Worm (Caenorhabditis elegans) whole organism, L4 larva: ENCODE results near the gene F56H9.9.

Experiments
- ZK337.2 ChIP-seq: fragments of 200-800 bp; sonication (Bioruptor generic); IDR thresholded peaks from 2 replicates; pipeline ENCODE4 v1.3.6; 2022; ENCODE audit warnings: missing genetic modification reagents, missing genetic modification characterization, missing compliant biosample characterization
- ama-1 ChIP-seq: fragments of 150-350 bp; optimal IDR thresholded peaks from 2 replicates; lab custom pipeline; 2014; ENCODE audit warnings: inconsistent platforms, mixed read lengths
- ceh-20 ChIP-seq: fragments of 200-800 bp; sonication (Bioruptor generic); IDR thresholded peaks from 2 replicates; pipeline ENCODE4 v1.3.6; 2022; ENCODE audit warnings: missing genetic modification reagents, missing genetic modification characterization, missing compliant biosample characterization
- ctbp-1 ChIP-seq: fragments of 200-800 bp; sonication (Bioruptor generic); IDR thresholded peaks from 2 replicates; pipeline ENCODE4 v1.3.6; 2022; ENCODE audit warnings: missing genetic modification reagents, missing genetic modification characterization, missing compliant biosample characterization
- egl-27 ChIP-seq: sonication (generic microtip); optimal IDR thresholded peaks from 3 replicates; lab custom pipeline; 2017; ENCODE audit warnings: missing biosample characterization, missing genetic modification reagents, missing genetic modification characterization
- fos-1 ChIP-seq: fragments of 150-350 bp; optimal IDR thresholded peaks from 2 replicates; lab custom pipeline; 2014; ENCODE audit warnings: missing biosample characterization, missing genetic modification characterization
- lin-13 ChIP-seq: fragments of 150-350 bp; optimal IDR thresholded peaks from 2 replicates; lab custom pipeline; 2014; ENCODE audit warnings: missing biosample characterization, missing genetic modification reagents, missing genetic modification characterization
- madf-9 ChIP-seq: fragments of 200-800 bp; sonication (Bioruptor generic); conservative IDR thresholded peaks from 2 replicates; pipeline ENCODE4 v1.3.6; 2022; ENCODE audit warnings: missing genetic modification reagents, missing genetic modification characterization, missing compliant biosample characterization
- nhr-25 ChIP-seq: sonication (generic microtip); optimal IDR thresholded peaks from 2 replicates; lab custom pipeline; 2017; ENCODE audit warnings: missing genetic modification characterization, mild to moderate bottlenecking, missing compliant biosample characterization, antibody characterized with exemption, moderate library complexity, borderline replicate concordance; ENCODE audit not compliant: insufficient read depth
- nhr-48 ChIP-seq: sonication (generic microtip); optimal IDR thresholded peaks from 2 replicates; lab custom pipeline; 2016; ENCODE audit warnings: mild to moderate bottlenecking, missing genetic modification characterization, missing compliant biosample characterization
- skn-1 ChIP-seq: fragments of 150-350 bp; optimal IDR thresholded peaks from 2 replicates; lab custom pipeline; 2014; ENCODE audit warnings: missing biosample characterization, missing genetic modification characterization
- snpc-4 ChIP-seq: fragments of 150-350 bp; optimal IDR thresholded peaks from 2 replicates; lab custom pipeline; 2014; ENCODE audit warnings: missing biosample characterization, missing genetic modification characterization

DNA sequence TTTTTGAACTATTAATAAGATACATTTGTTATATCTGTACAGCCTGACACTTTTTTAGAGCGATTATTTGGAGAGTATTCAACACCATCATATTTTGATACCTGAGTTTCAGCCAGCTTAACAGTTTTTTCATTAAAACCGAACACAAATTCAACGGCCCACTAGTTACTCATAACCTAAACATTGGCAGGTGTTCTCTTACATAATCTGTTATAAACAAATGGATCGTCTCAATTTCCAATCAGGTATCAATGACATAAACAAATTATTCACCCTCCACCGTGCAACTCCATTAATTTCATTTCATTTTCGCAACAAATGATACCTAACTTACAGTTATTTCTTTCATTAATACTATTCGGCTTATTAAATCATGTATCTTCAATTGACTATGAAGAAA is 13.2 kb downstream of the F56H9.9 start, which contains the start of gene cubn-1:
- TF ChIP-seq madf-9 (no peak), fos-1 (tag; lab: Kevin White, UChicago) (no peak), ZK337.2 (GFP tag; lab: Robert Waterston, UW) (no peak), lin-13 (GFP tag; lab: Kevin White, UChicago) (no peak), ctbp-1 (no peak), nhr-25 (tag; lab: Kevin White, UChicago) (no peak), ceh-20 (GFP tag; lab: Robert Waterston, UW) (no peak), skn-1 (no peak), ama-1 (lab: Kevin White, UChicago) (no peak), egl-27 (no peak), nhr-48 (no peak), snpc-4 (no peak)
